Fruit fly (Drosophila melanogaster) whole organism, embryonic: Measurements from ENCODE around the gene MFS18.

ENCODE experiments used
- ATbp ChIP-seq: fragments of 200-800 bp; sonication (Bioruptor generic); optimal IDR thresholded peaks from 2 replicates; lab custom pipeline; 2017; ENCODE audit warnings: missing biosample characterization, mild to moderate bottlenecking, missing genetic modification characterization, missing genetic modification reagents
- C15 ChIP-seq: fragments of 200-800 bp; sonication (Bioruptor generic); IDR thresholded peaks from 3 replicates; pipeline ENCODE4 v1.3.6; 2022; ENCODE audit warnings: missing biosample characterization, missing genetic modification characterization
- CG10431 ChIP-seq: fragments of 200-800 bp; sonication (Bioruptor generic); optimal IDR thresholded peaks from 3 replicates; lab custom pipeline; 2018; ENCODE audit warnings: missing biosample characterization, mild to moderate bottlenecking, missing genetic modification characterization
- CG10959 ChIP-seq: fragments of 200-800 bp; sonication (Bioruptor generic); IDR thresholded peaks from 2 replicates; pipeline ENCODE4 v1.3.6; 2022; ENCODE audit warnings: missing biosample characterization, missing genetic modification characterization
- CG14860 ChIP-seq: fragments of 200-800 bp; sonication (Bioruptor generic); IDR thresholded peaks from 3 replicates; pipeline ENCODE4 v1.3.6; 2022; ENCODE audit warnings: missing biosample characterization, missing genetic modification characterization; ENCODE audit not compliant: partially characterized antibody
- CG15696 ChIP-seq: fragments of 200-800 bp; sonication (Bioruptor generic); optimal IDR thresholded peaks from 2 replicates; lab custom pipeline; 2019; ENCODE audit warnings: missing biosample characterization, mild to moderate bottlenecking, missing genetic modification characterization, moderate library complexity
- CG1603 ChIP-seq: fragments of 200-800 bp; sonication (Bioruptor generic); optimal IDR thresholded peaks from 2 replicates; lab custom pipeline; 2019; ENCODE audit warnings: missing biosample characterization, mild to moderate bottlenecking, missing genetic modification characterization, moderate library complexity
- CG16815 ChIP-seq: fragments of 200-800 bp; sonication (Bioruptor generic); optimal IDR thresholded peaks from 3 replicates; lab custom pipeline; 2017; ENCODE audit warnings: missing biosample characterization, mild to moderate bottlenecking, missing genetic modification characterization
- CG18476 ChIP-seq: fragments of 200-800 bp; sonication (Bioruptor generic); optimal IDR thresholded peaks from 2 replicates; lab custom pipeline; 2016; ENCODE audit warnings: missing biosample characterization, mild to moderate bottlenecking, missing genetic modification characterization
- CG18599 ChIP-seq: fragments of 200-800 bp; sonication (Bioruptor generic); optimal IDR thresholded peaks from 3 replicates; lab custom pipeline; 2017; ENCODE audit warnings: missing biosample characterization, missing genetic modification characterization, mild to moderate bottlenecking, moderate library complexity, missing genetic modification reagents
- CG30403 ChIP-seq: fragments of 200-800 bp; sonication (Bioruptor generic); optimal IDR thresholded peaks from 3 replicates; lab custom pipeline; 2016; ENCODE audit warnings: missing biosample characterization, missing genetic modification characterization
- CG32767 ChIP-seq: fragments of 200-800 bp; sonication (Bioruptor generic); IDR thresholded peaks from 2 replicates; pipeline ENCODE4 v1.3.6; 2022; ENCODE audit warnings: missing biosample characterization, missing genetic modification characterization
- CG4328 ChIP-seq: fragments of 200-800 bp; sonication (Bioruptor generic); optimal IDR thresholded peaks from 3 replicates; lab custom pipeline; 2017; ENCODE audit warnings: missing biosample characterization, missing genetic modification reagents, missing genetic modification characterization
- CG6175 ChIP-seq: fragments of 200-800 bp; sonication (Bioruptor generic); IDR thresholded peaks from 3 replicates; pipeline ENCODE4 v1.3.6; 2022; ENCODE audit warnings: missing biosample characterization, missing genetic modification characterization
- CG7556 ChIP-seq: fragments of 200-800 bp; sonication (Bioruptor generic); optimal IDR thresholded peaks from 2 replicates; lab custom pipeline; 2017; ENCODE audit warnings: missing biosample characterization, mild to moderate bottlenecking, missing genetic modification characterization
- CG8089 ChIP-seq: fragments of 200-800 bp; sonication (Bioruptor generic); optimal IDR thresholded peaks from 3 replicates; lab custom pipeline; 2016; ENCODE audit warnings: missing biosample characterization, missing genetic modification characterization
- CG8290 ChIP-seq, 3 experiments: fragments of 200-800 bp; sonication (Bioruptor generic); optimal IDR thresholded peaks; 2 replicates each; lab custom pipeline; 2016 to 2019; ENCODE audit warnings: missing biosample characterization in 3 of 3, missing genetic modification characterization in 3 of 3, mild to moderate bottlenecking in 2 of 3, moderate library complexity in 1 of 3
- CG8944 ChIP-seq: fragments of 200-800 bp; sonication (Bioruptor generic); optimal IDR thresholded peaks from 3 replicates; lab custom pipeline; 2016; ENCODE audit warnings: missing biosample characterization, missing genetic modification characterization
- Camta ChIP-seq: fragments of 200-800 bp; sonication (Bioruptor generic); optimal IDR thresholded peaks from 2 replicates; lab custom pipeline; 2016; ENCODE audit warnings: missing biosample characterization, missing genetic modification characterization
- CoRest ChIP-seq: fragments of 200-800 bp; sonication (Bioruptor generic); optimal IDR thresholded peaks from 3 replicates; lab custom pipeline; 2018; ENCODE audit warnings: missing biosample characterization, mild to moderate bottlenecking, missing genetic modification characterization, moderate library complexity
- D19A ChIP-seq: fragments of 200-800 bp; optimal IDR thresholded peaks from 3 replicates; lab custom pipeline; 2019; ENCODE audit warnings: missing biosample characterization, mild to moderate bottlenecking, missing genetic modification characterization, moderate library complexity
- Dad ChIP-seq: fragments of 200-800 bp; sonication (Bioruptor generic); optimal IDR thresholded peaks from 3 replicates; lab custom pipeline; 2016; ENCODE audit warnings: missing biosample characterization, missing genetic modification characterization
- Drgx ChIP-seq: fragments of 200-800 bp; sonication (Bioruptor generic); IDR thresholded peaks from 2 replicates; pipeline ENCODE4 v1.3.6; 2022; ENCODE audit warnings: missing biosample characterization, missing genetic modification characterization
- HHEX ChIP-seq: fragments of 200-800 bp; sonication (Bioruptor generic); optimal IDR thresholded peaks from 3 replicates; lab custom pipeline; 2017; ENCODE audit warnings: missing biosample characterization, mild to moderate bottlenecking, missing genetic modification characterization, missing genetic modification reagents
- HLHmδ ChIP-seq: fragments of 200-800 bp; sonication (Bioruptor generic); optimal IDR thresholded peaks from 2 replicates; lab custom pipeline; 2018; ENCODE audit warnings: missing biosample characterization, mild to moderate bottlenecking, missing genetic modification characterization, moderate library complexity
- Hmx ChIP-seq: fragments of 200-800 bp; sonication (Bioruptor generic); optimal IDR thresholded peaks from 2 replicates; lab custom pipeline; 2016; ENCODE audit warnings: missing biosample characterization, missing genetic modification characterization
- Lhr ChIP-seq: fragments of 200-800 bp; sonication (Bioruptor generic); optimal IDR thresholded peaks from 3 replicates; lab custom pipeline; 2017; ENCODE audit warnings: mild to moderate bottlenecking, missing biosample characterization, missing genetic modification reagents, missing genetic modification characterization
- MBD-R2 ChIP-seq: fragments of 200-800 bp; sonication (Bioruptor generic); IDR thresholded peaks from 2 replicates; pipeline ENCODE4 v1.3.6; 2022; ENCODE audit warnings: missing biosample characterization, missing genetic modification characterization
- NC2β ChIP-seq: fragments of 200-800 bp; sonication (Bioruptor generic); optimal IDR thresholded peaks from 2 replicates; lab custom pipeline; 2016; ENCODE audit warnings: missing biosample characterization, missing genetic modification characterization
- Nf-YC ChIP-seq: fragments of 200-800 bp; optimal IDR thresholded peaks from 3 replicates; lab custom pipeline; 2019; ENCODE audit warnings: missing biosample characterization, mild to moderate bottlenecking, missing genetic modification characterization, moderate library complexity
- Sry-β ChIP-seq: fragments of 200-800 bp; sonication (Bioruptor generic); optimal IDR thresholded peaks from 2 replicates; lab custom pipeline; 2018; ENCODE audit warnings: missing biosample characterization, mild to moderate bottlenecking, missing genetic modification characterization, moderate library complexity
- ase ChIP-seq: fragments of 200-800 bp; sonication (Bioruptor generic); IDR thresholded peaks from 3 replicates; pipeline ENCODE4 v1.3.6; 2022; ENCODE audit warnings: missing biosample characterization, missing genetic modification characterization
- cwo ChIP-seq: fragments of 200-800 bp; sonication (Bioruptor generic); optimal IDR thresholded peaks from 3 replicates; lab custom pipeline; 2017; ENCODE audit warnings: missing biosample characterization, missing genetic modification characterization, mild to moderate bottlenecking, moderate library complexity, missing genetic modification reagents
- dysf ChIP-seq: fragments of 200-800 bp; sonication (Bioruptor generic); IDR thresholded peaks from 3 replicates; pipeline ENCODE4 v1.3.6; 2022; ENCODE audit warnings: missing biosample characterization, missing genetic modification characterization
- fd102C ChIP-seq: fragments of 200-800 bp; sonication (Bioruptor generic); optimal IDR thresholded peaks from 2 replicates; lab custom pipeline; 2018; ENCODE audit warnings: missing biosample characterization, mild to moderate bottlenecking, missing genetic modification characterization, moderate library complexity
- fu2 ChIP-seq: fragments of 200-800 bp; sonication (Bioruptor generic); optimal IDR thresholded peaks from 2 replicates; lab custom pipeline; 2016; ENCODE audit warnings: missing biosample characterization, missing genetic modification characterization
- gem ChIP-seq: fragments of 200-800 bp; sonication (Bioruptor generic); optimal IDR thresholded peaks from 2 replicates; lab custom pipeline; 2019; ENCODE audit warnings: missing biosample characterization, mild to moderate bottlenecking, missing genetic modification characterization, moderate library complexity
- gt ChIP-seq: fragments of 200-800 bp; sonication (Bioruptor generic); IDR thresholded peaks from 2 replicates; pipeline ENCODE4 v1.3.6; 2022; ENCODE audit warnings: missing biosample characterization, missing genetic modification characterization
- lab ChIP-seq: fragments of 200-800 bp; sonication (Bioruptor generic); optimal IDR thresholded peaks from 3 replicates; lab custom pipeline; 2017; ENCODE audit warnings: missing biosample characterization, missing genetic modification characterization, mild to moderate bottlenecking, moderate library complexity, missing genetic modification reagents
- nerfin-2 ChIP-seq: fragments of 200-800 bp; sonication (Bioruptor generic); IDR thresholded peaks from 2 replicates; pipeline ENCODE4 v1.3.6; 2022; ENCODE audit warnings: missing biosample characterization, missing genetic modification characterization; ENCODE audit not compliant: partially characterized antibody
- oc ChIP-seq: fragments of 200-800 bp; sonication (Bioruptor generic); optimal IDR thresholded peaks from 2 replicates; lab custom pipeline; 2018; ENCODE audit warnings: missing biosample characterization, mild to moderate bottlenecking, missing genetic modification characterization, moderate library complexity
- pnt ChIP-seq: fragments of 200-800 bp; sonication (Bioruptor generic); optimal IDR thresholded peaks from 3 replicates; lab custom pipeline; 2016; ENCODE audit warnings: missing biosample characterization, missing genetic modification characterization
- salm ChIP-seq: fragments of 200-800 bp; sonication (Bioruptor generic); optimal IDR thresholded peaks from 2 replicates; lab custom pipeline; 2018; ENCODE audit warnings: missing biosample characterization, mild to moderate bottlenecking, missing genetic modification characterization
- shn ChIP-seq: fragments of 200-800 bp; sonication (Bioruptor generic); optimal IDR thresholded peaks from 3 replicates; lab custom pipeline; 2016; ENCODE audit warnings: missing biosample characterization, missing genetic modification characterization
- slou ChIP-seq: fragments of 200-800 bp; sonication (Bioruptor generic); optimal IDR thresholded peaks from 3 replicates; lab custom pipeline; 2016; ENCODE audit warnings: missing biosample characterization, missing genetic modification characterization
- so ChIP-seq: fragments of 200-800 bp; sonication (Bioruptor generic); IDR thresholded peaks from 3 replicates; pipeline ENCODE4 v1.3.6; 2022; ENCODE audit warnings: missing biosample characterization, missing genetic modification characterization
- twi ChIP-seq: fragments of 200-800 bp; optimal IDR thresholded peaks from 2 replicates; lab custom pipeline; 2019; ENCODE audit warnings: missing biosample characterization, mild to moderate bottlenecking, missing genetic modification characterization, moderate library complexity
- usp ChIP-seq: fragments of >200 bp; optimal IDR thresholded peaks from 2 replicates; lab custom pipeline; 2017; ENCODE audit warnings: missing biosample characterization, missing genetic modification characterization

MFS18 gene

DNA sequence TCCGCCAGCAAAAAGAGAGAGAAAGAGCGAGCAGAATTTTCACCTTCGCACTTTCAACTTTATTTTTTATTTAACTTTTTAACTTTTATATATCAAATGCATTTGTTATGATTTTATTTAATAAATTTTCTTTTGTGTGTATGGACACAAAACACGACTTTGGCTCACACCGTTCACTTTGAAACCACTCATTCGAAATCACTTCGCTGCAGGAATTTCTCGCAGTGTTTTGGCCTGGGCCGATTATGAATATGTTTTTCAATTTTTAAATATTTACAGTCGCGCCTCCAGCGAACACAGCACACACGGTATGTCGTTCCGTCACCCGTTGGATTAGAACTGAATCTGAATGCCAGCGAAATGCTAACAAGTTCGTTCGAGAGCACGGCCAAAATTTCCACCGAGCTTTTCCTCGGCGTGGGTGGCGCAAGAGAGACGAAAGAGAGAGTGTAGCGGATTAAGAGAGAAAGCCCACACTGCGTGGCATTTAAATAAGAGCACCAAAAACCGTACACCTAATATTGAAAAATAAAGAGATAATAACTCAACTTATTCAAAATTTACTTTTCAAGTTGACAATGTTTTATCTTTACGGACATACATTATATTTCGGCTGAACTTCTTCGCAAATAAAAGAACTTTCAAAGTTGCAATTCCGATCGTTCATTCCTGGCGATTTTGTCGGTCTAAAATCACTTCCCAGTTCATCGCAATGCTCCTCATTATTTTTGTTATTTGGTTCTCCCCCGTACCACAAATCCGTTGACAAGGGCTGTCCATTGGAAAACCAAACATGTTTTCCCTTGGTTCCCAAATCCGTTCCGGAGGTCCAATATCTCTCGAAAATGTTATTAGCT lies 7.3 kb downstream of the MFS18 start, which contains the start of gene CG15431 (continued):
- TF ChIP-seq Camta (GFP tag; lab: Kevin White, UChicago), result no peak
- no peak for TF ChIP-seq fd102C (GFP tag; lab: Kevin White, UChicago)
- TF ChIP-seq MBD-R2 (GFP tag; lab: Robert Waterston, UW), result peak; percentile 35; the same call in 1 of the 2 replicates
- TF ChIP-seq CG18476 (GFP tag; lab: Kevin White, UChicago), result peak; percentile 45
- no peak for TF ChIP-seq NC2β
- no peak for TF ChIP-seq CG6175
- peak; percentile 79 for TF ChIP-seq CG7556
- peak; percentile 85 for TF ChIP-seq CG18599 (GFP tag; lab: Kevin White, UChicago)
- peak; percentile 49 for TF ChIP-seq cwo (GFP tag; lab: Kevin White, UChicago)
- peak; percentile 27 for TF ChIP-seq CG1603 (tag; lab: Kevin White, UChicago)
- TF ChIP-seq twi (tag; lab: Kevin White, UChicago), result no peak
- peak; percentile 10 for TF ChIP-seq CG4328 (GFP tag; lab: Kevin White, UChicago)
- TF ChIP-seq oc, result no peak
- no peak for TF ChIP-seq usp (GFP tag; lab: Kevin White, UChicago)
- TF ChIP-seq ase (GFP tag; lab: Robert Waterston, UW), result peak; percentile 52; the same call in 2 of the 3 replicates
- TF ChIP-seq lab (GFP tag; lab: Kevin White, UChicago), result peak; percentile 82
- TF ChIP-seq shn, result no peak
- no peak for TF ChIP-seq Hmx
- no peak for TF ChIP-seq CG8089 (GFP tag; lab: Kevin White, UChicago)
- TF ChIP-seq gem (tag; lab: Kevin White, UChicago), result peak; percentile 69
- no peak for TF ChIP-seq CG10431 (GFP tag; lab: Kevin White, UChicago)
- no peak for TF ChIP-seq CG15696 (tag; lab: Kevin White, UChicago)
- no peak for TF ChIP-seq D19A (tag; lab: Kevin White, UChicago)
- peak; percentile 67 for TF ChIP-seq ATbp (GFP tag; lab: Kevin White, UChicago)
- no peak for TF ChIP-seq HLHmδ (GFP tag; lab: Kevin White, UChicago)
- TF ChIP-seq fu2 (GFP tag; lab: Kevin White, UChicago), result no peak
- TF ChIP-seq nerfin-2 (GFP tag; lab: Robert Waterston, UW), result no peak
- TF ChIP-seq CG14860 (GFP tag; lab: Robert Waterston, UW), result no peak
- TF ChIP-seq gt (GFP tag; lab: Robert Waterston, UW), result no peak
- peak; percentile 1 for TF ChIP-seq Nf-YC
- peak; percentile 66 for TF ChIP-seq HHEX (GFP tag; lab: Kevin White, UChicago)
- TF ChIP-seq pnt (GFP tag; lab: Kevin White, UChicago), result no peak
- TF ChIP-seq C15 (GFP tag; lab: Robert Waterston, UW), result peak; percentile 46; the same call in 1 of the 3 replicates
- TF ChIP-seq CG8290 (GFP tag; optimal IDR thresholded peaks at IDR 0.05; lab: Kevin White, UChicago), result no peak
- TF ChIP-seq CG8290 (tag; optimal IDR thresholded peaks at IDR 0.05; lab: Kevin White, UChicago), result no peak
- TF ChIP-seq Sry-β (GFP tag; lab: Kevin White, UChicago), result no peak
- peak; percentile 32 for TF ChIP-seq salm (tag; lab: Kevin White, UChicago)
- TF ChIP-seq CG32767 (GFP tag; lab: Robert Waterston, UW), result peak; percentile 58
- no peak for TF ChIP-seq Dad (GFP tag; lab: Kevin White, UChicago)
- TF ChIP-seq slou (GFP tag; lab: Kevin White, UChicago), result no peak
- TF ChIP-seq Lhr, result no peak
- TF ChIP-seq dysf, result peak; percentile 70
- TF ChIP-seq CoRest (tag; lab: Kevin White, UChicago), result peak; percentile 47
- TF ChIP-seq so (GFP tag; lab: Robert Waterston, UW), result 0 out of 3 replicates have a peak, but pooled peaks have one; percentile 22
- TF ChIP-seq CG10959 (GFP tag; lab: Robert Waterston, UW), result no peak
- peak; percentile 55 for TF ChIP-seq CG30403 (GFP tag; lab: Kevin White, UChicago)
- no peak for TF ChIP-seq CG8944
- TF ChIP-seq Drgx, result 0 out of 2 replicates have a peak, but pooled peaks have one; percentile 49
- no peak for TF ChIP-seq CG16815 (GFP tag; lab: Kevin White, UChicago)
